Fruit fly (Drosophila melanogaster) whole organism, prepupa: ENCODE results near the gene Rab9.

ENCODE experiments used
- Blimp-1 ChIP-seq: fragments of 200-800 bp; sonication (Bioruptor generic); optimal IDR thresholded peaks from 3 replicates; lab custom pipeline; 2017; ENCODE audit warnings: missing biosample characterization, missing genetic modification characterization, mild to moderate bottlenecking, moderate library complexity, missing genetic modification reagents
- CG11762 ChIP-seq: fragments of 200-800 bp; sonication (Bioruptor generic); optimal IDR thresholded peaks from 3 replicates; lab custom pipeline; 2016; ENCODE audit warnings: missing biosample characterization, missing genetic modification characterization; ENCODE audit not compliant: insufficient read depth
- CG15336 ChIP-seq: fragments of 200-800 bp; sonication (Bioruptor generic); IDR thresholded peaks from 2 replicates; pipeline ENCODE4 v1.3.6; 2022; ENCODE audit warnings: missing biosample characterization, missing genetic modification characterization
- CG16779 ChIP-seq: fragments of 200-800 bp; sonication (Bioruptor generic); optimal IDR thresholded peaks from 3 replicates; lab custom pipeline; 2017; ENCODE audit warnings: missing biosample characterization, mild to moderate bottlenecking, missing genetic modification characterization
- CG3032 ChIP-seq: fragments of 200-800 bp; optimal IDR thresholded peaks from 2 replicates; lab custom pipeline; 2019; ENCODE audit warnings: missing biosample characterization, mild to moderate bottlenecking, missing genetic modification characterization, moderate library complexity
- CG31627 ChIP-seq: fragments of 200-800 bp; sonication (Bioruptor generic); optimal IDR thresholded peaks from 3 replicates; lab custom pipeline; 2016; ENCODE audit warnings: missing biosample characterization, missing genetic modification characterization
- CG32006 ChIP-seq: fragments of 200-800 bp; sonication (Bioruptor generic); optimal IDR thresholded peaks from 3 replicates; lab custom pipeline; 2017; ENCODE audit warnings: missing biosample characterization, mild to moderate bottlenecking, missing genetic modification characterization
- CG34406 ChIP-seq: fragments of 200-800 bp; sonication (Bioruptor generic); optimal IDR thresholded peaks from 3 replicates; lab custom pipeline; 2016; ENCODE audit warnings: missing biosample characterization, missing genetic modification characterization
- CG3919 ChIP-seq: fragments of 200-800 bp; sonication (Bioruptor generic); optimal IDR thresholded peaks from 3 replicates; lab custom pipeline; 2016; ENCODE audit warnings: missing biosample characterization, missing genetic modification characterization
- CG6808 ChIP-seq: fragments of 200-800 bp; sonication (Bioruptor generic); optimal IDR thresholded peaks from 3 replicates; lab custom pipeline; 2017; ENCODE audit warnings: missing biosample characterization, missing genetic modification characterization, mild to moderate bottlenecking, moderate library complexity, missing genetic modification reagents
- CG6854 ChIP-seq: fragments of 200-800 bp; sonication (Bioruptor generic); optimal IDR thresholded peaks from 2 replicates; lab custom pipeline; 2017; ENCODE audit warnings: missing biosample characterization, mild to moderate bottlenecking, missing genetic modification characterization
- CG8119 ChIP-seq: fragments of 200-800 bp; sonication (Bioruptor generic); IDR thresholded peaks from 3 replicates; pipeline ENCODE4 v1.3.6; 2022; ENCODE audit warnings: missing biosample characterization, missing genetic modification characterization
- CG8632 ChIP-seq: fragments of 200-800 bp; sonication (Bioruptor generic); optimal IDR thresholded peaks from 3 replicates; lab custom pipeline; 2016; ENCODE audit warnings: missing biosample characterization, missing genetic modification characterization
- CG9139 ChIP-seq: fragments of 200-800 bp; sonication (Bioruptor generic); optimal IDR thresholded peaks from 3 replicates; lab custom pipeline; 2017; ENCODE audit warnings: missing biosample characterization, mild to moderate bottlenecking, missing genetic modification characterization
- Eip75B ChIP-seq: fragments of 200-800 bp; sonication (Bioruptor generic); optimal IDR thresholded peaks from 3 replicates; lab custom pipeline; 2016; ENCODE audit warnings: missing biosample characterization, missing genetic modification characterization
- Eip78C ChIP-seq: fragments of 200-800 bp; sonication (Bioruptor generic); peaks from one replicate; lab custom pipeline; 2016; ENCODE audit warnings: missing biosample characterization, missing genetic modification characterization
- Eip93F ChIP-seq: fragments of 200-800 bp; sonication (Bioruptor generic); optimal IDR thresholded peaks from 2 replicates; lab custom pipeline; 2016; ENCODE audit warnings: missing biosample characterization, mild to moderate bottlenecking, missing genetic modification characterization
- Ets21C ChIP-seq: fragments of 200-800 bp; sonication (Bioruptor generic); optimal IDR thresholded peaks from 3 replicates; lab custom pipeline; 2016; ENCODE audit warnings: missing biosample characterization, missing genetic modification characterization
- Hr38 ChIP-seq: sonication (Bioruptor generic); optimal IDR thresholded peaks from 2 replicates; lab custom pipeline; 2016; ENCODE audit warnings: missing biosample characterization, missing genetic modification characterization
- Hr39 ChIP-seq: fragments of 200-800 bp; sonication (Bioruptor generic); optimal IDR thresholded peaks from 2 replicates; lab custom pipeline; 2016; ENCODE audit warnings: missing biosample characterization, missing genetic modification characterization
- Hr4 ChIP-seq: fragments of 200-800 bp; sonication (Bioruptor generic); optimal IDR thresholded peaks from 3 replicates; lab custom pipeline; 2016; ENCODE audit warnings: missing biosample characterization, missing genetic modification characterization
- Lpt ChIP-seq: fragments of 200-800 bp; sonication (Bioruptor generic); optimal IDR thresholded peaks from 3 replicates; lab custom pipeline; 2016; ENCODE audit warnings: missing biosample characterization, missing genetic modification characterization
- Met ChIP-seq: fragments of 200-800 bp; sonication (Bioruptor generic); optimal IDR thresholded peaks from 3 replicates; lab custom pipeline; 2016; ENCODE audit warnings: missing biosample characterization, missing genetic modification characterization
- OdsH ChIP-seq: fragments of 200-800 bp; sonication (Bioruptor generic); optimal IDR thresholded peaks from 3 replicates; lab custom pipeline; 2016; ENCODE audit warnings: missing biosample characterization, missing genetic modification characterization
- Smox ChIP-seq: fragments of 200-800 bp; sonication (Bioruptor generic); optimal IDR thresholded peaks from 3 replicates; lab custom pipeline; 2016; ENCODE audit warnings: missing biosample characterization, missing genetic modification characterization
- Sox14 ChIP-seq: fragments of 200-800 bp; sonication (Bioruptor generic); optimal IDR thresholded peaks from 3 replicates; lab custom pipeline; 2016; ENCODE audit warnings: missing biosample characterization, missing genetic modification characterization
- Sox15 ChIP-seq: fragments of 200-800 bp; sonication (Bioruptor generic); optimal IDR thresholded peaks from 3 replicates; lab custom pipeline; 2016; ENCODE audit warnings: missing biosample characterization, missing genetic modification characterization
- acj6 ChIP-seq: fragments of 200-800 bp; sonication (Bioruptor generic); optimal IDR thresholded peaks from 3 replicates; lab custom pipeline; 2016; ENCODE audit warnings: missing biosample characterization, missing genetic modification characterization
- cyc ChIP-seq: fragments of 200-800 bp; sonication (Bioruptor generic); optimal IDR thresholded peaks from 3 replicates; lab custom pipeline; 2016; ENCODE audit warnings: missing biosample characterization, missing genetic modification characterization
- dac ChIP-seq: fragments of 200-800 bp; sonication (Bioruptor generic); optimal IDR thresholded peaks from 2 replicates; lab custom pipeline; 2017; ENCODE audit warnings: missing biosample characterization, mild to moderate bottlenecking, missing genetic modification characterization
- eg ChIP-seq: fragments of 200-800 bp; sonication (Bioruptor generic); IDR thresholded peaks from 3 replicates; pipeline ENCODE4 v1.3.6; 2022; ENCODE audit warnings: missing biosample characterization, missing genetic modification characterization
- fd59A ChIP-seq: fragments of 200-800 bp; sonication (Bioruptor generic); optimal IDR thresholded peaks from 2 replicates; lab custom pipeline; 2017; ENCODE audit warnings: missing biosample characterization, mild to moderate bottlenecking, missing genetic modification characterization, missing genetic modification reagents
- fd85E ChIP-seq: fragments of 200-800 bp; sonication (Bioruptor generic); optimal IDR thresholded peaks from 3 replicates; lab custom pipeline; 2016; ENCODE audit warnings: missing biosample characterization, missing genetic modification characterization
- fkh ChIP-seq: fragments of 200-800 bp; sonication (Bioruptor generic); optimal IDR thresholded peaks from 3 replicates; lab custom pipeline; 2017; ENCODE audit warnings: missing biosample characterization, mild to moderate bottlenecking, missing genetic modification characterization, moderate library complexity
- lz ChIP-seq: fragments of 200-800 bp; sonication (Bioruptor generic); optimal IDR thresholded peaks from 3 replicates; lab custom pipeline; 2016; ENCODE audit warnings: missing biosample characterization, missing genetic modification characterization
- net ChIP-seq: fragments of 200-800 bp; sonication (Bioruptor generic); optimal IDR thresholded peaks from 3 replicates; lab custom pipeline; 2016; ENCODE audit warnings: missing biosample characterization, missing genetic modification characterization
- pdm3 ChIP-seq: fragments of 200-800 bp; sonication (Bioruptor generic); optimal IDR thresholded peaks from 3 replicates; lab custom pipeline; 2016; ENCODE audit warnings: missing biosample characterization, missing genetic modification characterization
- ss ChIP-seq, 2 experiments: fragments of 200-800 bp; sonication (Bioruptor generic); optimal IDR thresholded peaks; 2 replicates in 1 of 2; 3 replicates in 1 of 2; lab custom pipeline; 2017 to 2018; ENCODE audit warnings: mild to moderate bottlenecking in 2 of 2, missing biosample characterization in 2 of 2, missing genetic modification characterization in 2 of 2, moderate library complexity in 1 of 2
- svp ChIP-seq: fragments of 200-800 bp; sonication (Bioruptor generic); peaks from one replicate; lab custom pipeline; 2016; ENCODE audit warnings: missing biosample characterization, missing genetic modification characterization
- vri ChIP-seq: fragments of 200-800 bp; sonication (Bioruptor generic); optimal IDR thresholded peaks from 3 replicates; lab custom pipeline; 2016; ENCODE audit warnings: missing biosample characterization, mild to moderate bottlenecking, missing genetic modification characterization

Gene Rab9

DNA sequence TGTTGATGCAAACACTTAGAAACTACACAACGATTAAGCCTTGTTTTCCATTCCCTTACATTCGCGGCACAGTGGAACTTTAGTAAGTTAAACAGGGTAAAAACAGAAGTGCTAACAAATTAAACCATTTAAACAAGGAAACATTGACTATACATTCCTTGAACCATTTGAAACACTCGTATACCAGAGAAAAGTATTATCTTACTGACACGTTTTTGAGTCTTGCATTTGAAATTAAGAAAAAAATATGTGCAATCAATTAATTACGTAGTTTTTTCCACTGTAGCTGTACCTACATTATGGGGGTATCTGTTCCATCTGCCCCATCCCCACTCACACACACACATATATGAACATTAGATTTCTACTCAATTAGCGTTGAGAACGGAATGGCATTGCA is 918 bp downstream of the Rab9 start:
- TF ChIP-seq CG16779 (no peak), Blimp-1 (GFP tag; lab: Kevin White, UChicago) (no peak), Hr39 (GFP tag; lab: Kevin White, UChicago) (no peak), Met (no peak), acj6 (no peak), Sox15 (GFP tag; lab: Kevin White, UChicago) (no peak), CG32006 (peak; percentile 57), fkh (peak; percentile 8), Smox (GFP tag; lab: Kevin White, UChicago) (no peak), pdm3 (GFP tag; lab: Kevin White, UChicago) (no peak), fd59A (GFP tag; lab: Kevin White, UChicago) (no peak), CG3032 (tag; lab: Kevin White, UChicago) (no peak), Hr4 (GFP tag; lab: Kevin White, UChicago) (peak; percentile 45), dac (GFP tag; lab: Kevin White, UChicago) (no peak), Ets21C (GFP tag; lab: Kevin White, UChicago) (no peak), CG3919 (GFP tag; lab: Kevin White, UChicago) (no peak), Eip93F (no peak), CG6854 (GFP tag; lab: Kevin White, UChicago) (no peak), CG31627 (GFP tag; lab: Kevin White, UChicago) (no peak), Eip75B (no peak), fd85E (GFP tag; lab: Kevin White, UChicago) (no peak), vri (GFP tag; lab: Kevin White, UChicago) (no peak), Hr38 (GFP tag; lab: Kevin White, UChicago) (no peak), CG8632 (GFP tag; lab: Kevin White, UChicago) (no peak), svp (no peak), CG8119 (peak; percentile 43; the same call in 1 of the 3 replicates), Lpt (peak; percentile 6), OdsH (peak; percentile 3), CG15336 (peak; percentile 53), eg (0 out of 3 replicates have a peak, but pooled peaks have one; percentile 33), Sox14 (no peak), CG9139 (GFP tag; lab: Kevin White, UChicago) (no peak), CG11762 (GFP tag; lab: Kevin White, UChicago) (no peak), ss (GFP tag; optimal IDR thresholded peaks at IDR 0.05; lab: Kevin White, UChicago) (no peak), cyc (GFP tag; lab: Kevin White, UChicago) (no peak), CG6808 (GFP tag; lab: Kevin White, UChicago) (no peak), net (GFP tag; lab: Kevin White, UChicago) (no peak), Eip78C (peak; percentile 66)

DNA sequence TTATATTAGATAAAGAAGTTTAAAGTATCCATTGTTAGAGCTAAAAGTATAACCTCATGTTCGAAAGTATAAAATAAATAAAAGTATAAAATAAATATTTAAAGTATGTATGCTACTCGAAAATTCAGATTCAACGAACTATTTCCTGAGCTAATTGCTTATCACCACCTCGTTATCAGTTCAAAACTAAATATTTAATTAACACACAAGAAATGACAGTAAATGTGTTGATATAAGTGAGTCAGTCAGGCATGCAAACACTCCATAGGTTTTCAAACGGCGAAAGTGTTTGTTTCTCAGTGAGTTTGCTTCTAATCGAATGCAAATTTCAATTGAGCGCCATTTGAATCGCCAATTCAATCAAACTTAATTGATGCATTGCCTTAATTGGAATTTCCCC is 1.9 kb downstream of the Rab9 start:
- no peak for TF ChIP-seq CG15336
- peak; percentile 36 for TF ChIP-seq Eip78C
- no peak for TF ChIP-seq CG34406 (GFP tag; lab: Kevin White, UChicago)
- peak; percentile 10 for TF ChIP-seq CG16779
- TF ChIP-seq ss (GFP tag; optimal IDR thresholded peaks at IDR 0.05; lab: Kevin White, UChicago), result peak in 1 of 2 experiments; percentile 21
- TF ChIP-seq fkh, result peak; percentile 91
- no peak for TF ChIP-seq lz (GFP tag; lab: Kevin White, UChicago)
